Worm (Caenorhabditis elegans) whole organism, late embryonic: ENCODE results near the gene mgl-1.

Experiments used
- F13H6.1 ChIP-seq: sonication (generic microtip); optimal IDR thresholded peaks from 2 replicates; lab custom pipeline; 2016; ENCODE audit warnings: missing genetic modification characterization, missing compliant biosample characterization
- ceh-48 ChIP-seq: sonication (generic microtip); optimal IDR thresholded peaks from 2 replicates; lab custom pipeline; 2016; ENCODE audit warnings: missing genetic modification characterization, inconsistent platforms, missing compliant biosample characterization
- nhr-232 ChIP-seq: sonication (generic microtip); optimal IDR thresholded peaks from 2 replicates; lab custom pipeline; 2016; ENCODE audit warnings: missing genetic modification characterization, missing compliant biosample characterization
- pha-4 ChIP-seq: fragments of 150-350 bp; optimal IDR thresholded peaks from 2 replicates; lab custom pipeline; 2018; ENCODE audit warnings: missing biosample characterization, missing genetic modification reagents, missing genetic modification characterization

ce11 chrX:9938091-9938490 lies 38.0 kb downstream of the mgl-1 start:
- TF ChIP-seq ceh-48 (tag; lab: Kevin White, UChicago) = no peak
- TF ChIP-seq nhr-232 = no peak
- no peak for TF ChIP-seq F13H6.1 (tag; lab: Kevin White, UChicago)
- TF ChIP-seq pha-4 (tag; lab: Kevin White, UChicago) = no peak
